Worm (Caenorhabditis elegans): Measurements from ENCODE around the gene fbxb-84.
A peak's percentile ranks its signal among the peaks of the same experiment; 100 is the strongest.
"Not testable (repeated sequence)": the region's sequence is repeated elsewhere in the genome, so short reads cannot be mapped to it uniquely, and the experiment has no call there.

fbxb-84 gene

DNA sequence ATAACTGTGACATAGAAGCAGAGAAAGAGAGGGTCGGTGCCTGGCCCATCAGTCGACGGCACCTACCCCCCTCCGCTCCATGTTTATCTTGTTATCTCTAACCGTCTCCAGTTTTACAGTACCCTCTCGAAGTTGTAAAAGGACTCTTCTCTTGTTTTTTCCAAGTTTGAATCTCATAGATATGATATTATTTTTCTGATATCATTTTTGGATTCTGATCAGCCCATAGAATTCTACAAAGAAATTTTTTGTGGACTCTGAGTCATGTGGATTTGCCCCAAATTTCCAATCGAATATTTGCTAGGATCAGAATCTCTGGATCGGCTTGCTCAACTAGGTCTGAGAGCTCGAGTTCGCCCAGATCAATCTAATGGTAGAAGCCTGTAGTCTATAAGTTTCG is 31.7 kb downstream of the fbxb-84 start, which contains the start of gene C29F9.6 (continued):
- TF ChIP-seq Y5F2A.4 (GFP tag; optimal IDR thresholded peaks at IDR 0.05): no peak

- not testable (repeated sequence) for TF ChIP-seq saeg-2 (GFP tag; IDR thresholded peaks at IDR 0.05); lin-15B (tag; optimal IDR thresholded peaks at IDR 0.05); arid-1 (GFP tag; conservative IDR thresholded peaks at IDR 0.05)
These were observed 47.4 kb downstream of the fbxb-84 start, which contains the start of gene C29F9.9 for ce11 chrIII:98822-99221. TSS of gene C29F9.9 (minus strand) at chrIII:98922.

ce11 chrIII:97018-97417 is 49.3 kb downstream of the fbxb-84 start, which contains the start of gene C29F9.8:
TSS of gene C29F9.8 (minus strand) at chrIII:97118.
- TF ChIP-seq aha-1 (tag); set-16 (GFP tag; IDR thresholded peaks at IDR 0.05); nhr-76 (tag; optimal IDR thresholded peaks at IDR 0.05): not testable (repeated sequence)

DNA sequence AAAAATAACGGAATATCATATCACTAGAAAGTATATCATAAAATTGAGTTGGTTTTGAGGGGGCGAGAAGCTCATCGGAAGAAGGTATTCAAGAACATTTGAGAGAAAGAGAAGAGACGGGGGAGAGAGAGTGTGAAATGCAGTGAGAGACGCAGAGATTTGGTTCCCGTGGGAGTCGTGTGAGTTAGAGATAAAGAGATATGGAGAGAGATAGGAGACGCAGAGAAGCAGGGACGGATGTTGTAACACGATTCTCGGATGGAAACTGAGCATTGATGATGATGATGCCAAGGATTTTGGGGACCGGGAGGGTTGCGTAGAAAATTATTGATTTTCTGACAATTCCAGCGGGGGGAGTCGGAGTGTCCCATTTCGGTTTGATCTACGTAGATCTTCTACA is 50.1 kb downstream of the fbxb-84 start:
- peak; percentile 51; the same call in 1 of the 2 replicates for TF ChIP-seq hmg-1.1 (GFP tag; IDR thresholded peaks at IDR 0.05)
- TF ChIP-seq nhr-11 (tag; optimal IDR thresholded peaks at IDR 0.05): peak; percentile 8
- TF ChIP-seq aha-1 (tag): no peak
- TF ChIP-seq nhr-42 (GFP tag; IDR thresholded peaks at IDR 0.05): 0 out of 2 replicates have a peak, but pooled peaks have one; percentile 29
- peak; percentile 41 for TF ChIP-seq mes-2 (tag; optimal IDR thresholded peaks at IDR 0.05; ENCODE audit: poor library complexity, severe bottlenecking)
- peak; percentile 10 for TF ChIP-seq gei-8 (GFP tag; optimal IDR thresholded peaks at IDR 0.05)
- no peak for TF ChIP-seq set-16 (GFP tag; IDR thresholded peaks at IDR 0.05)
- TF ChIP-seq hlh-30 (tag; optimal IDR thresholded peaks at IDR 0.05; ENCODE audit: insufficient read depth): peak; percentile 40
- TF ChIP-seq hlh-11 (tag; optimal IDR thresholded peaks at IDR 0.05): peak; percentile 26
- TF ChIP-seq lsy-2 (tag; optimal IDR thresholded peaks at IDR 0.05): peak in 1 of 2 experiments; percentile 16
